Worm (Caenorhabditis elegans) whole organism, young adult: ENCODE measurements around the gene pph-4.1.
A peak's percentile ranks its signal among the peaks of the same experiment; 100 is the strongest.
"Not testable (repeated sequence)": the region's sequence is repeated elsewhere in the genome, so short reads cannot be mapped to it uniquely, and the experiment has no call there.

Source experiments
- D2030.7 ChIP-seq: fragments of 200-800 bp; sonication (Bioruptor generic); IDR thresholded peaks from 2 replicates; pipeline ENCODE4 v1.3.6; 2022; ENCODE audit warnings: missing genetic modification reagents, missing genetic modification characterization, missing compliant biosample characterization
- ccch-3 ChIP-seq: fragments of 200-800 bp; sonication (Bioruptor generic); optimal IDR thresholded peaks from 2 replicates; lab custom pipeline; 2018; ENCODE audit warnings: mild to moderate bottlenecking, missing genetic modification characterization, missing compliant biosample characterization
- egl-44 ChIP-seq: fragments of 200-800 bp; sonication (Bioruptor generic); IDR thresholded peaks from 2 replicates; pipeline ENCODE4 v1.3.6; 2022; ENCODE audit warnings: missing genetic modification reagents, missing genetic modification characterization, missing compliant biosample characterization
- ets-4 ChIP-seq: fragments of 200-800 bp; sonication (Bioruptor generic); optimal IDR thresholded peaks from 2 replicates; lab custom pipeline; 2018; ENCODE audit warnings: mild to moderate bottlenecking, missing genetic modification characterization, missing compliant biosample characterization
- hlh-12 ChIP-seq: sonication (generic microtip); optimal IDR thresholded peaks from 2 replicates; lab custom pipeline; 2016; ENCODE audit warnings: missing genetic modification characterization, missing compliant biosample characterization
- hmg-1.2 ChIP-seq: fragments of 200-800 bp; sonication (Bioruptor generic); IDR thresholded peaks from 2 replicates; pipeline ENCODE4 v1.3.6; 2022; ENCODE audit warnings: missing genetic modification reagents, missing genetic modification characterization, missing compliant biosample characterization
- rpc-1 ChIP-seq, 2 experiments: fragments of 150-350 bp in 1 of 2; sonication (generic microtip) in 1 of 2; optimal IDR thresholded peaks; 2 replicates each; lab custom pipeline; 2014 to 2018; ENCODE audit warnings: missing biosample characterization in 1 of 2, missing genetic modification characterization in 1 of 2, missing genetic modification reagents in 1 of 2, missing genotype in 1 of 2
- snpc-1.1 ChIP-seq: sonication (generic microtip); optimal IDR thresholded peaks from 2 replicates; lab custom pipeline; 2017; ENCODE audit warnings: missing genetic modification characterization, mild to moderate bottlenecking, missing compliant biosample characterization, antibody characterized with exemption, moderate library complexity, missing genotype, missing genetic modification reagents; ENCODE audit not compliant: insufficient read depth
- snpc-4 ChIP-seq, 5 experiments: fragments of 150-350 bp in 1 of 5; sonication (generic microtip) in 4 of 5; optimal IDR thresholded peaks; 2 replicates each; lab custom pipeline; 2014 to 2018; ENCODE audit warnings: missing genetic modification characterization in 5 of 5, missing biosample characterization in 3 of 5, antibody characterized with exemption in 2 of 5, mild to moderate bottlenecking in 2 of 5, missing compliant biosample characterization in 2 of 5, missing genotype in 2 of 5, moderate library complexity in 2 of 5, missing genetic modification reagents in 1 of 5
- tbp1 ChIP-seq: fragments of 200-800 bp; sonication (Bioruptor generic); optimal IDR thresholded peaks from 2 replicates; lab custom pipeline; 2018; ENCODE audit warnings: mild to moderate bottlenecking, missing genetic modification characterization, missing compliant biosample characterization

Gene pph-4.1

DNA sequence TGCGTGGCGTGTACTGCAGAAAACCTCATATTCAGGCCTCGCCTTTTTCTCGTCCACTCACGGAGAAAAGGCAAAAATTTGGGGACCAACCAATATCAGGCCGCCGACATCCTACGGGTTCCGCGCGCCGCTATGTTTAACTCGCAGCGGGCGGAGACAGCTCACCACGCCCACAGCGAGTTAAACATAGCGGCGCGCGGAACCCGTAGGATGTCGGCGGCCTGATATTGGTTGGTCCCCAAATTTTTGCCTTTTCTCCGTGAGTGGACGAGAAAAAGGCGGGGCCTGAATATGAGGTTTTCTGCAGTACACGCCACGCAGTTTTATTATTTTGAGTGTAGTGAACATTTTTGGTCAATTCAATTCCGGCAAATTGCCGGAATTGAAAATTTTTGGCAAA, 52.7 kb downstream of the pph-4.1 start:
- TF ChIP-seq hmg-1.2 (GFP tag; lab: Robert Waterston, UW): peak; percentile 18; the same call in 1 of the 2 replicates
- TF ChIP-seq snpc-4 (GFP tag; optimal IDR thresholded peaks at IDR 0.05; lab: Kevin White, UChicago): not testable (repeated sequence)
- TF ChIP-seq snpc-4 (tag; optimal IDR thresholded peaks at IDR 0.05; lab: Kevin White, UChicago): peak in 2 of 4 experiments; percentile 64 to 90
- peak; percentile 43 for TF ChIP-seq snpc-1.1 (tag; lab: Kevin White, UChicago)

DNA sequence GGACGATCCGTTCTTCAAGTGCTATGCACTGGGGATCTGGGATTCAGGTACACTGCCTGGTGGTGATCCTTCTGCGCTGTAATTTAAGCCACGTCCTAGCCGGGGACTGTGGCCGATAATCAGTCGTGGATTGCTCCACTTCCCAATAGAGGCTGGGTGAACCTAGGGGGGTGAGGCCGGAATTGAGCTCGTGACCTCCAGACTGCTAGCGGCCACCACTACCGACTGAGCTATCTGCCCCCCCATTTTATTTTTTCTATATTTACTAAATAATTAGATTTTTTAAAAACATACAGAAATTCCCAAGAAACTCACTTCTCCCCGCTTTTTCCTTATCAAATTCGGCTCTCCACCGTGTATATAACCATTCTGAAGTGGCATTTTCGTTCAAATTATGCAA, 53.8 kb downstream of the pph-4.1 start:
- TF ChIP-seq D2030.7 (no peak), tbp1 (GFP tag; lab: Kevin White, UChicago) (peak; percentile 32), hlh-12 (no peak), ccch-3 (no peak), rpc-1 (optimal IDR thresholded peaks at IDR 0.05; lab: Kevin White, UChicago) (no peak), rpc-1 (tag; optimal IDR thresholded peaks at IDR 0.05; lab: Kevin White, UChicago) (peak; percentile 56), egl-44 (GFP tag; lab: Robert Waterston, UW) (0 out of 2 replicates have a peak, but pooled peaks have one; percentile 46), ets-4 (GFP tag; lab: Kevin White, UChicago) (no peak)
